Worm (Caenorhabditis elegans) whole organism, L3 larva: ENCODE data around the gene Y51B9A.9.
A peak's percentile ranks its signal among the peaks of the same experiment; 100 is the strongest.

ENCODE experiments used
- ZK546.5 ChIP-seq: sonication (generic microtip); optimal IDR thresholded peaks from 2 replicates; lab custom pipeline; 2017; ENCODE audit warnings: missing biosample characterization, missing genetic modification characterization
- aly-2 ChIP-seq: fragments of 150-350 bp; optimal IDR thresholded peaks from 2 replicates; lab custom pipeline; 2014; ENCODE audit warnings: missing biosample characterization, missing genetic modification characterization
- ceh-16 ChIP-seq: sonication (generic microtip); optimal IDR thresholded peaks from 2 replicates; lab custom pipeline; 2017; ENCODE audit warnings: missing biosample characterization, missing genetic modification characterization
- ceh-28 ChIP-seq: fragments of 150-350 bp; optimal IDR thresholded peaks from 2 replicates; lab custom pipeline; 2014; ENCODE audit warnings: missing biosample characterization, missing genetic modification reagents, missing genetic modification characterization
- ceh-82 ChIP-seq: fragments of 150-350 bp; optimal IDR thresholded peaks from 2 replicates; lab custom pipeline; 2014; ENCODE audit warnings: missing biosample characterization, missing genetic modification characterization
- ceh-9 ChIP-seq: sonication (generic microtip); optimal IDR thresholded peaks from 2 replicates; lab custom pipeline; 2018; ENCODE audit warnings: missing biosample characterization, missing genetic modification characterization
- egl-27 ChIP-seq: sonication (generic microtip); optimal IDR thresholded peaks from 4 replicates; lab custom pipeline; 2017; ENCODE audit warnings: missing biosample characterization, missing genetic modification reagents, missing genetic modification characterization
- egl-5 ChIP-seq: fragments of 150-350 bp; optimal IDR thresholded peaks from 2 replicates; lab custom pipeline; 2017; ENCODE audit warnings: missing biosample characterization, missing genetic modification reagents, missing genetic modification characterization, inconsistent platforms
- elt-1 ChIP-seq: fragments of 150-350 bp; optimal IDR thresholded peaks from 2 replicates; lab custom pipeline; 2014; ENCODE audit warnings: missing biosample characterization, missing genetic modification characterization
- elt-2 ChIP-seq: sonication (generic microtip); optimal IDR thresholded peaks from 2 replicates; lab custom pipeline; 2016; ENCODE audit warnings: missing genetic modification reagents, mild to moderate bottlenecking, missing genetic modification characterization, missing compliant biosample characterization
- elt-3 ChIP-seq, 3 experiments: fragments of 150-350 bp in 1 of 3; sonication (generic microtip) in 2 of 3; optimal IDR thresholded peaks; 2 replicates in 2 of 3; 4 replicates in 1 of 3; lab custom pipeline; 2014 to 2017; ENCODE audit warnings: missing biosample characterization in 3 of 3, missing genetic modification characterization in 3 of 3
- eor-1 ChIP-seq, 2 experiments: fragments of 150-350 bp; optimal IDR thresholded peaks; 2 replicates each; lab custom pipeline; 2014 to 2018; ENCODE audit warnings: missing biosample characterization in 2 of 2, missing genetic modification characterization in 2 of 2
- fkh-10 ChIP-seq: sonication (generic microtip); optimal IDR thresholded peaks from 2 replicates; lab custom pipeline; 2017; ENCODE audit warnings: missing biosample characterization, missing genetic modification reagents, missing genetic modification characterization
- fkh-2 ChIP-seq: fragments of 150-350 bp; optimal IDR thresholded peaks from 2 replicates; lab custom pipeline; 2014; ENCODE audit warnings: missing biosample characterization, missing genetic modification reagents, missing genetic modification characterization
- fos-1 ChIP-seq: fragments of 150-350 bp; optimal IDR thresholded peaks from 2 replicates; lab custom pipeline; 2014; ENCODE audit warnings: missing biosample characterization, missing genetic modification characterization
- hmg-11 ChIP-seq: sonication (generic microtip); optimal IDR thresholded peaks from 2 replicates; lab custom pipeline; 2016; ENCODE audit warnings: missing genetic modification characterization, missing compliant biosample characterization
- jun-1 ChIP-seq: fragments of 150-350 bp; optimal IDR thresholded peaks from 2 replicates; lab custom pipeline; 2014; ENCODE audit warnings: missing biosample characterization, missing genetic modification reagents, missing genetic modification characterization
- lin-15B ChIP-seq: fragments of 150-350 bp; optimal IDR thresholded peaks from 2 replicates; lab custom pipeline; 2014; ENCODE audit warnings: missing biosample characterization, missing genetic modification characterization
- lsy-12 ChIP-seq: sonication (generic microtip); optimal IDR thresholded peaks from 2 replicates; lab custom pipeline; 2016; ENCODE audit warnings: mild to moderate bottlenecking, missing genetic modification characterization, missing compliant biosample characterization
- mdl-1 ChIP-seq: fragments of 150-350 bp; optimal IDR thresholded peaks from 2 replicates; lab custom pipeline; 2014; ENCODE audit warnings: missing biosample characterization, missing genetic modification characterization
- nfya-1 ChIP-seq: sonication (generic microtip); optimal IDR thresholded peaks from 2 replicates; lab custom pipeline; 2017; ENCODE audit warnings: missing genetic modification characterization, mild to moderate bottlenecking, missing compliant biosample characterization, antibody characterized with exemption, moderate library complexity; ENCODE audit not compliant: insufficient read depth
- nhr-12 ChIP-seq: fragments of 150-350 bp; optimal IDR thresholded peaks from 2 replicates; lab custom pipeline; 2014; ENCODE audit warnings: missing biosample characterization, missing genetic modification characterization
- nhr-23 ChIP-seq: fragments of 150-350 bp; optimal IDR thresholded peaks from 2 replicates; lab custom pipeline; 2014; ENCODE audit warnings: missing biosample characterization, missing genetic modification reagents, missing genetic modification characterization
- nhr-28 ChIP-seq: fragments of 150-350 bp; optimal IDR thresholded peaks from 2 replicates; lab custom pipeline; 2014; ENCODE audit warnings: missing biosample characterization, missing genetic modification characterization
- nhr-43 ChIP-seq: sonication (generic microtip); optimal IDR thresholded peaks from 2 replicates; lab custom pipeline; 2016; ENCODE audit warnings: mild to moderate bottlenecking, missing genetic modification characterization, missing compliant biosample characterization; ENCODE audit not compliant: poor library complexity, severe bottlenecking
- nhr-67 ChIP-seq: fragments of 150-350 bp; optimal IDR thresholded peaks from 2 replicates; lab custom pipeline; 2014; ENCODE audit warnings: missing biosample characterization, missing genetic modification characterization
- pha-4 ChIP-seq: fragments of 150-350 bp; optimal IDR thresholded peaks from 2 replicates; lab custom pipeline; 2014; ENCODE audit warnings: missing biosample characterization, missing genetic modification reagents, missing genetic modification characterization
- pqm-1 ChIP-seq: fragments of 150-350 bp; optimal IDR thresholded peaks from 2 replicates; lab custom pipeline; 2017; ENCODE audit warnings: missing biosample characterization, missing genetic modification characterization, inconsistent platforms
- sea-2 ChIP-seq: fragments of 150-350 bp; sonication (generic microtip); optimal IDR thresholded peaks from 4 replicates; lab custom pipeline; 2014; ENCODE audit warnings: missing biosample characterization, missing genetic modification reagents, missing genetic modification characterization
- skn-1 ChIP-seq: fragments of 150-350 bp; optimal IDR thresholded peaks from 2 replicates; lab custom pipeline; 2014; ENCODE audit warnings: missing biosample characterization, missing genetic modification characterization
- tbx-2 ChIP-seq: sonication (generic microtip); optimal IDR thresholded peaks from 2 replicates; lab custom pipeline; 2016; ENCODE audit warnings: mild to moderate bottlenecking, missing genetic modification characterization, missing compliant biosample characterization
- unc-39 ChIP-seq: sonication (generic microtip); optimal IDR thresholded peaks from 4 replicates; lab custom pipeline; 2017; ENCODE audit warnings: missing biosample characterization, missing genetic modification characterization
- unc-62 ChIP-seq: fragments of 150-350 bp; sonication (generic microtip); optimal IDR thresholded peaks from 4 replicates; lab custom pipeline; 2014; ENCODE audit warnings: missing biosample characterization, missing genetic modification reagents, missing genetic modification characterization
- ztf-11 ChIP-seq: fragments of 150-350 bp; optimal IDR thresholded peaks from 2 replicates; lab custom pipeline; 2014; ENCODE audit warnings: missing biosample characterization, missing genetic modification characterization
- ztf-4 ChIP-seq: fragments of 150-350 bp; optimal IDR thresholded peaks from 2 replicates; lab custom pipeline; 2014; ENCODE audit warnings: missing biosample characterization, missing genetic modification characterization

The Y51B9A.9 gene

ce11 chrII:9397496-9397895 is at the start of gene Y51B9A.9:
TSS of gene Y51B9A.9 (minus strand) at chrII:9397596.
- TF ChIP-seq jun-1 (tag; lab: Kevin White, UChicago) (no peak), elt-2 (tag; lab: Kevin White, UChicago) (peak; percentile 22)

ce11 chrII:9445368-9445767 is 48.0 kb upstream of the Y51B9A.9 start, which contains the start of gene R09D1.13:
TSS of gene R09D1.13 (minus strand) at chrII:9445468.
- no peak for TF ChIP-seq elt-1 (tag; lab: Kevin White, UChicago)
- TF ChIP-seq hmg-11: no peak
- no peak for TF ChIP-seq fkh-2 (tag; lab: Kevin White, UChicago)
- no peak for TF ChIP-seq jun-1 (tag; lab: Kevin White, UChicago)
- TF ChIP-seq ceh-82 (tag; lab: Kevin White, UChicago): no peak
- TF ChIP-seq ZK546.5 (tag; lab: Kevin White, UChicago): no peak
- no peak for TF ChIP-seq elt-3 (tag; optimal IDR thresholded peaks at IDR 0.05; lab: Kevin White, UChicago)
- TF ChIP-seq pqm-1 (tag; lab: Kevin White, UChicago): no peak
- no peak for TF ChIP-seq nhr-43
- TF ChIP-seq fos-1 (tag; lab: Kevin White, UChicago): no peak

- TF ChIP-seq nhr-67 (tag; lab: Kevin White, UChicago) (no peak), nhr-43 (no peak), skn-1 (no peak), ceh-16 (tag; lab: Kevin White, UChicago) (no peak), aly-2 (tag; lab: Kevin White, UChicago) (no peak), elt-3 (tag; optimal IDR thresholded peaks at IDR 0.05; lab: Kevin White, UChicago) (no peak), fkh-2 (tag; lab: Kevin White, UChicago) (no peak), fos-1 (tag; lab: Kevin White, UChicago) (no peak), ztf-4 (tag; lab: Kevin White, UChicago) (no peak), egl-5 (no peak), egl-27 (tag; lab: Kevin White, UChicago) (no peak), ZK546.5 (tag; lab: Kevin White, UChicago) (no peak), pha-4 (tag; lab: Kevin White, UChicago) (no peak), ceh-28 (tag; lab: Kevin White, UChicago) (no peak), nhr-23 (tag; lab: Kevin White, UChicago) (no peak)
Measured at ce11 chrII:9443522-9443921, 46.1 kb upstream of the Y51B9A.9 start, which contains the start of gene chil-15. TSS of gene chil-15 (minus strand) at chrII:9443622.

- TF ChIP-seq ztf-11 (tag; lab: Kevin White, UChicago) (no peak), eor-1 (tag; optimal IDR thresholded peaks at IDR 0.05; lab: Kevin White, UChicago) (no peak), mdl-1 (no peak), nhr-67 (tag; lab: Kevin White, UChicago) (no peak), ceh-9 (no peak), sea-2 (GFP tag; lab: Kevin White, UChicago) (no peak), nfya-1 (no peak), tbx-2 (tag; lab: Kevin White, UChicago) (no peak), nhr-43 (no peak), fkh-10 (GFP tag; lab: Kevin White, UChicago) (no peak), fkh-2 (tag; lab: Kevin White, UChicago) (no peak), nhr-28 (no peak), egl-27 (tag; lab: Kevin White, UChicago) (no peak), ztf-4 (tag; lab: Kevin White, UChicago) (no peak)
Measured at ce11 chrII:9441838-9442237, 44.4 kb upstream of the Y51B9A.9 start, which contains the start of gene chil-16. TSS of gene chil-16 (minus strand) at chrII:9441938.

- TF ChIP-seq mdl-1 (no peak), elt-1 (tag; lab: Kevin White, UChicago) (no peak), unc-62 (no peak), nhr-23 (tag; lab: Kevin White, UChicago) (no peak), hmg-11 (no peak)
Measured at ce11 chrII:9440060-9440459, 42.7 kb upstream of the Y51B9A.9 start, which contains the start of gene chil-17. TSS of gene chil-17 (minus strand) at chrII:9440160.

ce11 chrII:9438853-9439252 is 41.5 kb upstream of the Y51B9A.9 start:
- TF ChIP-seq lin-15B (no peak), ceh-82 (tag; lab: Kevin White, UChicago) (no peak), nhr-12 (tag; lab: Kevin White, UChicago) (no peak), hmg-11 (no peak), nhr-23 (tag; lab: Kevin White, UChicago) (no peak), tbx-2 (tag; lab: Kevin White, UChicago) (no peak), ceh-16 (tag; lab: Kevin White, UChicago) (no peak), unc-39 (tag; lab: Kevin White, UChicago) (no peak), egl-5 (no peak), skn-1 (no peak), fkh-2 (tag; lab: Kevin White, UChicago) (no peak), pha-4 (tag; lab: Kevin White, UChicago) (no peak), ztf-4 (tag; lab: Kevin White, UChicago) (no peak), lsy-12 (tag; lab: Kevin White, UChicago) (no peak)
